Fruit fly (Drosophila melanogaster) whole organism, embryonic: ENCODE results near the gene CG14196.

Experiments used
- Aef1 ChIP-seq: fragments of 200-800 bp; sonication (Bioruptor generic); IDR thresholded peaks from 3 replicates; pipeline ENCODE4 v1.3.6; 2022; ENCODE audit warnings: missing biosample characterization, missing genetic modification characterization
- Antp ChIP-seq: fragments of 200-800 bp; sonication (Bioruptor generic); optimal IDR thresholded peaks from 3 replicates; lab custom pipeline; 2016; ENCODE audit warnings: missing biosample characterization, missing genetic modification characterization
- B-H2 ChIP-seq: fragments of 200-800 bp; sonication (Bioruptor generic); optimal IDR thresholded peaks from 2 replicates; lab custom pipeline; 2018; ENCODE audit warnings: missing biosample characterization, mild to moderate bottlenecking, missing genetic modification characterization
- CG10565 ChIP-seq: fragments of 200-800 bp; sonication (Bioruptor generic); optimal IDR thresholded peaks from 3 replicates; lab custom pipeline; 2016; ENCODE audit warnings: missing biosample characterization, mild to moderate bottlenecking, missing genetic modification characterization
- CG11456 ChIP-seq: fragments of 200-800 bp; sonication (Bioruptor generic); IDR thresholded peaks from 3 replicates; pipeline ENCODE4 v1.3.6; 2022; ENCODE audit warnings: missing biosample characterization, missing genetic modification characterization
- CG11560 ChIP-seq: fragments of 200-800 bp; sonication (Bioruptor generic); IDR thresholded peaks from 3 replicates; pipeline ENCODE4 v1.3.6; 2022; ENCODE audit warnings: missing biosample characterization, missing genetic modification characterization
- CG11695 ChIP-seq: fragments of 200-800 bp; sonication (Bioruptor generic); IDR thresholded peaks from 3 replicates; pipeline ENCODE4 v1.3.6; 2022; ENCODE audit warnings: missing biosample characterization, missing genetic modification characterization
- CG12744 ChIP-seq: fragments of 200-800 bp; sonication (Bioruptor generic); optimal IDR thresholded peaks from 2 replicates; lab custom pipeline; 2016; ENCODE audit warnings: missing biosample characterization, missing genetic modification characterization
- CG12769 ChIP-seq: fragments of 200-800 bp; sonication (Bioruptor generic); optimal IDR thresholded peaks from 2 replicates; lab custom pipeline; 2019; ENCODE audit warnings: missing biosample characterization, mild to moderate bottlenecking, missing genetic modification characterization, moderate library complexity
- CG14050 ChIP-seq: fragments of 200-800 bp; sonication (Bioruptor generic); IDR thresholded peaks from 3 replicates; pipeline ENCODE4 v1.3.6; 2022; ENCODE audit warnings: missing biosample characterization, missing genetic modification characterization
- CG14860 ChIP-seq: fragments of 200-800 bp; sonication (Bioruptor generic); IDR thresholded peaks from 3 replicates; pipeline ENCODE4 v1.3.6; 2022; ENCODE audit warnings: missing biosample characterization, missing genetic modification characterization; ENCODE audit not compliant: partially characterized antibody
- CG14965 ChIP-seq: fragments of 200-800 bp; sonication (Bioruptor generic); optimal IDR thresholded peaks from 2 replicates; lab custom pipeline; 2016; ENCODE audit warnings: missing biosample characterization, missing genetic modification characterization, borderline replicate concordance
- CG1603 ChIP-seq: fragments of 200-800 bp; sonication (Bioruptor generic); optimal IDR thresholded peaks from 2 replicates; lab custom pipeline; 2019; ENCODE audit warnings: missing biosample characterization, mild to moderate bottlenecking, missing genetic modification characterization, moderate library complexity
- CG18764 ChIP-seq: fragments of 200-800 bp; sonication (Bioruptor generic); optimal IDR thresholded peaks from 3 replicates; lab custom pipeline; 2016; ENCODE audit warnings: missing biosample characterization, missing genetic modification characterization
- CG2678 ChIP-seq: fragments of 200-800 bp; sonication (Bioruptor generic); optimal IDR thresholded peaks from 3 replicates; lab custom pipeline; 2019; ENCODE audit warnings: missing biosample characterization, mild to moderate bottlenecking, missing genetic modification characterization, moderate library complexity
- CG31388 ChIP-seq: fragments of 200-800 bp; sonication (Bioruptor generic); optimal IDR thresholded peaks from 2 replicates; lab custom pipeline; 2016; ENCODE audit warnings: missing biosample characterization, missing genetic modification characterization
- CG34422 ChIP-seq: fragments of 200-800 bp; sonication (Bioruptor generic); IDR thresholded peaks from 3 replicates; pipeline ENCODE4 v1.3.6; 2022; ENCODE audit warnings: missing biosample characterization, missing genetic modification characterization
- CG3995 ChIP-seq: fragments of 200-800 bp; sonication (Bioruptor generic); optimal IDR thresholded peaks from 3 replicates; lab custom pipeline; 2016; ENCODE audit warnings: missing biosample characterization, missing genetic modification characterization
- CG4617 ChIP-seq: fragments of 200-800 bp; sonication (Bioruptor generic); optimal IDR thresholded peaks from 3 replicates; lab custom pipeline; 2016; ENCODE audit warnings: missing biosample characterization, missing genetic modification characterization, borderline replicate concordance
- CG7963 ChIP-seq: fragments of 200-800 bp; sonication (Bioruptor generic); IDR thresholded peaks from 3 replicates; pipeline ENCODE4 v1.3.6; 2022; ENCODE audit warnings: missing biosample characterization, missing genetic modification characterization; ENCODE audit not compliant: partially characterized antibody
- CG8089 ChIP-seq: fragments of 200-800 bp; sonication (Bioruptor generic); optimal IDR thresholded peaks from 3 replicates; lab custom pipeline; 2016; ENCODE audit warnings: missing biosample characterization, missing genetic modification characterization
- CG9437 ChIP-seq: fragments of 200-800 bp; sonication (Bioruptor generic); optimal IDR thresholded peaks from 2 replicates; lab custom pipeline; 2018; ENCODE audit warnings: missing biosample characterization, mild to moderate bottlenecking, missing genetic modification characterization
- CTCF ChIP-seq: fragments of 200-800 bp; sonication (Bioruptor generic); optimal IDR thresholded peaks from 2 replicates; lab custom pipeline; 2017; ENCODE audit warnings: missing biosample characterization, mild to moderate bottlenecking, missing genetic modification characterization, moderate library complexity
- D ChIP-seq, 2 experiments: fragments of 200-800 bp in 1 of 2; fragments of >200 bp in 1 of 2; sonication (Bioruptor generic) in 1 of 2; optimal IDR thresholded peaks; 2 replicates in 1 of 2; 3 replicates in 1 of 2; lab custom pipeline; 2017; ENCODE audit warnings: mild to moderate bottlenecking in 1 of 2, missing biosample characterization in 1 of 2, missing genetic modification characterization in 1 of 2, missing genetic modification reagents in 1 of 2
- Dfd ChIP-seq, 2 experiments: fragments of >200 bp; optimal IDR thresholded peaks; 2 replicates each; lab custom pipeline; 2017; ENCODE audit warnings: missing biosample characterization in 2 of 2, missing genetic modification characterization in 2 of 2
- Elba2 ChIP-seq: fragments of 200-800 bp; sonication (Bioruptor generic); optimal IDR thresholded peaks from 3 replicates; lab custom pipeline; 2016; ENCODE audit warnings: missing biosample characterization, missing genetic modification characterization
- HLH3B ChIP-seq: fragments of 200-800 bp; sonication (Bioruptor generic); IDR thresholded peaks from 2 replicates; pipeline ENCODE4 v1.3.6; 2022; ENCODE audit warnings: missing biosample characterization, missing genetic modification characterization
- Hr39 ChIP-seq: fragments of >200 bp; optimal IDR thresholded peaks from 2 replicates; lab custom pipeline; 2017
- Hr78 ChIP-seq, 2 experiments: fragments of 200-800 bp in 1 of 2; fragments of >200 bp in 1 of 2; sonication (Bioruptor generic) in 1 of 2; optimal IDR thresholded peaks; 2 replicates each; lab custom pipeline; 2017 to 2019; ENCODE audit warnings: missing biosample characterization in 2 of 2, missing genetic modification characterization in 2 of 2, mild to moderate bottlenecking in 1 of 2, moderate library complexity in 1 of 2
- Mes4 ChIP-seq: fragments of 200-800 bp; sonication (Bioruptor generic); optimal IDR thresholded peaks from 2 replicates; lab custom pipeline; 2016; ENCODE audit warnings: missing biosample characterization, missing genetic modification characterization
- Myb ChIP-seq: fragments of 200-800 bp; sonication (Bioruptor generic); optimal IDR thresholded peaks from 2 replicates; lab custom pipeline; 2016; ENCODE audit warnings: missing biosample characterization, missing genetic modification characterization
- NC2α ChIP-seq: fragments of 200-800 bp; sonication (Bioruptor generic); optimal IDR thresholded peaks from 2 replicates; lab custom pipeline; 2016; ENCODE audit warnings: missing biosample characterization, missing genetic modification characterization
- Optix ChIP-seq: fragments of 200-800 bp; sonication (Bioruptor generic); IDR thresholded peaks from 3 replicates; pipeline ENCODE4 v1.3.6; 2022; ENCODE audit warnings: missing biosample characterization, missing genetic modification characterization
- TFAM ChIP-seq: fragments of 200-800 bp; sonication (Bioruptor generic); optimal IDR thresholded peaks from 2 replicates; lab custom pipeline; 2017; ENCODE audit warnings: missing biosample characterization, missing genetic modification characterization, inconsistent platforms
- Usf ChIP-seq: fragments of 200-800 bp; sonication (Bioruptor generic); optimal IDR thresholded peaks from 2 replicates; lab custom pipeline; 2017; ENCODE audit warnings: missing genotype, missing biosample characterization, missing genetic modification characterization
- YL-1 ChIP-seq: fragments of 200-800 bp; sonication (Bioruptor generic); optimal IDR thresholded peaks from 3 replicates; lab custom pipeline; 2017; ENCODE audit warnings: missing biosample characterization, mild to moderate bottlenecking, missing genetic modification characterization
- al ChIP-seq: fragments of 200-800 bp; sonication (Bioruptor generic); IDR thresholded peaks from 2 replicates; pipeline ENCODE4 v1.3.6; 2022; ENCODE audit warnings: missing biosample characterization, missing genetic modification characterization
- ato ChIP-seq: fragments of 200-800 bp; sonication (Bioruptor generic); IDR thresholded peaks from 2 replicates; pipeline ENCODE4 v1.3.6; 2022; ENCODE audit warnings: missing biosample characterization, missing genetic modification characterization; ENCODE audit not compliant: partially characterized antibody
- br ChIP-seq: fragments of >200 bp; optimal IDR thresholded peaks from 2 replicates; lab custom pipeline; 2017
- cato ChIP-seq: fragments of 200-800 bp; sonication (Bioruptor generic); optimal IDR thresholded peaks from 2 replicates; lab custom pipeline; 2016; ENCODE audit warnings: missing biosample characterization, missing genetic modification characterization, borderline replicate concordance
- fd102C ChIP-seq: fragments of 200-800 bp; sonication (Bioruptor generic); optimal IDR thresholded peaks from 2 replicates; lab custom pipeline; 2018; ENCODE audit warnings: missing biosample characterization, mild to moderate bottlenecking, missing genetic modification characterization, moderate library complexity
- fu2 ChIP-seq: fragments of 200-800 bp; sonication (Bioruptor generic); optimal IDR thresholded peaks from 2 replicates; lab custom pipeline; 2016; ENCODE audit warnings: missing biosample characterization, missing genetic modification characterization
- insv ChIP-seq, 2 experiments: fragments of 200-800 bp; sonication (Bioruptor generic); optimal IDR thresholded peaks; 3 replicates each; lab custom pipeline; 2016 to 2018; ENCODE audit warnings: missing biosample characterization in 2 of 2, missing genetic modification characterization in 2 of 2
- nerfin-2 ChIP-seq: fragments of 200-800 bp; sonication (Bioruptor generic); IDR thresholded peaks from 2 replicates; pipeline ENCODE4 v1.3.6; 2022; ENCODE audit warnings: missing biosample characterization, missing genetic modification characterization; ENCODE audit not compliant: partially characterized antibody
- otp ChIP-seq: fragments of 200-800 bp; sonication (Bioruptor generic); IDR thresholded peaks from 3 replicates; pipeline ENCODE4, ENCODE4 v1.3.6; 2022; ENCODE audit warnings: missing biosample characterization, missing genetic modification characterization
- sna ChIP-seq: fragments of 200-800 bp; sonication (Bioruptor generic); IDR thresholded peaks from 2 replicates; pipeline ENCODE4 v1.3.6; 2022; ENCODE audit warnings: missing biosample characterization, missing genetic modification characterization; ENCODE audit not compliant: partially characterized antibody
- sqz ChIP-seq: fragments of 200-800 bp; sonication (Bioruptor generic); optimal IDR thresholded peaks from 3 replicates; lab custom pipeline; 2018; ENCODE audit warnings: missing biosample characterization, mild to moderate bottlenecking, missing genetic modification characterization
- trh ChIP-seq: fragments of 200-800 bp; sonication (Bioruptor generic); optimal IDR thresholded peaks from 2 replicates; lab custom pipeline; 2016; ENCODE audit warnings: missing biosample characterization, missing genetic modification characterization
- vfl ChIP-seq: fragments of 200-800 bp; sonication (Bioruptor generic); optimal IDR thresholded peaks from 2 replicates; lab custom pipeline; 2016; ENCODE audit warnings: missing biosample characterization, missing genetic modification characterization
- vnd ChIP-seq: fragments of 200-800 bp; sonication (Bioruptor generic); IDR thresholded peaks from 3 replicates; pipeline ENCODE4 v1.3.6; 2022; ENCODE audit warnings: missing biosample characterization, missing genetic modification characterization; ENCODE audit not compliant: partially characterized antibody

Gene CG14196

dm6 chrX:19191597-19191996, 50.0 kb downstream of the CG14196 start (continued):
- TF ChIP-seq CG2678 (tag; lab: Kevin White, UChicago) (no peak), D (optimal IDR thresholded peaks at IDR 0.05; lab: Kevin White, UChicago) (no peak), D (GFP tag; optimal IDR thresholded peaks at IDR 0.05; lab: Kevin White, UChicago) (no peak), Usf (GFP tag; lab: Kevin White, UChicago) (no peak), al (GFP tag; lab: Robert Waterston, UW) (no peak), vnd (GFP tag; lab: Robert Waterston, UW) (no peak), Myb (GFP tag; lab: Kevin White, UChicago) (no peak), cato (GFP tag; lab: Kevin White, UChicago) (no peak), CG4617 (GFP tag; lab: Kevin White, UChicago) (no peak), CG12769 (tag; lab: Kevin White, UChicago) (no peak), fu2 (no peak), CG18764 (GFP tag; lab: Kevin White, UChicago) (no peak), CG14860 (GFP tag; lab: Robert Waterston, UW) (peak; percentile 53; the same call in 1 of the 3 replicates), CG14050 (no peak), CG34422 (GFP tag; lab: Robert Waterston, UW) (no peak), Hr39 (no peak), NC2α (GFP tag; lab: Kevin White, UChicago) (no peak), nerfin-2 (GFP tag; lab: Robert Waterston, UW) (0 out of 2 replicates have a peak, but pooled peaks have one; percentile 32), TFAM (GFP tag; lab: Kevin White, UChicago) (no peak)

- TF ChIP-seq CG31388 (GFP tag; lab: Kevin White, UChicago) = no peak
- TF ChIP-seq CG10565 (GFP tag; lab: Kevin White, UChicago) = no peak
- no peak for TF ChIP-seq CG12744
- peak; percentile 82 for TF ChIP-seq Elba2 (GFP tag; lab: Kevin White, UChicago)
- TF ChIP-seq insv (GFP tag; optimal IDR thresholded peaks at IDR 0.05; lab: Kevin White, UChicago) = peak in 1 of 2 experiments; percentile 68
- no peak for TF ChIP-seq vfl (GFP tag; lab: Kevin White, UChicago)
- no peak for TF ChIP-seq Hr78 (GFP tag; optimal IDR thresholded peaks at IDR 0.05; lab: Kevin White, UChicago)
These were observed 50.6 kb downstream of the CG14196 start for dm6 chrX:19191050-19191449.

dm6 chrX:19189903-19190302, 51.7 kb downstream of the CG14196 start, which contains the start of gene HP1D3csd:
TSS of gene HP1D3csd (plus strand) at chrX:19190214.
- TF ChIP-seq CG1603 (tag; lab: Kevin White, UChicago) (no peak), ato (GFP tag; lab: Robert Waterston, UW) (no peak), CG11695 (GFP tag; lab: Robert Waterston, UW) (no peak), CG11560 (tag; lab: Robert Waterston, UW) (no peak), otp (GFP tag; lab: Robert Waterston, UW) (no peak), Aef1 (GFP tag; lab: Robert Waterston, UW) (no peak), trh (no peak), B-H2 (GFP tag; lab: Kevin White, UChicago) (no peak), CG3995 (GFP tag; lab: Kevin White, UChicago) (no peak), CG11456 (GFP tag; lab: Robert Waterston, UW) (no peak), YL-1 (GFP tag; lab: Kevin White, UChicago) (no peak), Mes4 (GFP tag; lab: Kevin White, UChicago) (no peak), sqz (GFP tag; lab: Kevin White, UChicago) (peak; percentile 39), HLH3B (GFP tag; lab: Robert Waterston, UW) (no peak), Optix (GFP tag; lab: Robert Waterston, UW) (no peak), CTCF (GFP tag; lab: Kevin White, UChicago) (peak; percentile 25), CG8089 (GFP tag; lab: Kevin White, UChicago) (no peak), Dfd (GFP tag; optimal IDR thresholded peaks at IDR 0.05; lab: Kevin White, UChicago) (no peak), CG14965 (no peak), br (lab: Kevin White, UChicago) (no peak), Antp (GFP tag; lab: Kevin White, UChicago) (no peak), sna (GFP tag; lab: Robert Waterston, UW) (no peak), CG9437 (GFP tag; lab: Kevin White, UChicago) (no peak), CG7963 (GFP tag; lab: Robert Waterston, UW) (no peak), fd102C (no peak)
